Fruit fly (Drosophila melanogaster): Measurements from ENCODE around the gene tkv.
A peak's percentile ranks its signal among the peaks of the same experiment; 100 is the strongest.

The tkv gene

DNA sequence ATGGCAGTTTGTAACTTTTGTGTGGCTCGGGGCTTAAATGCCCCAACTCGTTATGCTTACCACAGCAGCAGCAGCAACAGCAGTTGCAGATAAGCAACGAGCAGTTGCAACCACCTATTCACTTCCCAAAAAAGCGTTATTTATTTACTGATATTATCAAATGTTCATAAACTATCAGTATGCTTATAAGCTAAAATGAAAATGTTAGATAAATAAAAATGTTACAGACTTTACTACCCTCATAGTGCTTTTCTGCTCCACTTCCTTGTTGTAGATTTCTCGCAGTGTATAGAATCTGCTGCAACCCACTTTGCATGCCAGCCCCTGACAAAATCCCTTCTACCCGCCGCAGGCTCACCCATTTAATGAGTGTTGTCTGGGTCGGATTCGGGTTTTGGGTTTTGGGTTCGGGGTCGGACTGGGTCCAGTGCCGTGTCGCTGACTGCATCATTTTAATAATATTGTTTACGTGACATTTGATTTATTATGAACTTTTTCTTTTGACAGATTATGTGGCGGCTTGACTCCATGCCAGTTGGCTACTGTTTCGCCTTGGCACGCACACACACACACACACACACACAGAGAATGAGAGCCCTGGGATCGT is 17.0 kb downstream of the tkv start (continued):
- no peak for TF ChIP-seq Doc3 (GFP tag; IDR thresholded peaks at IDR 0.05; ENCODE audit: partially characterized antibody)
- no peak for TF ChIP-seq CG9215 (GFP tag; IDR thresholded peaks at IDR 0.05)
- TF ChIP-seq rib (GFP tag; IDR thresholded peaks at IDR 0.05): no peak
- TF ChIP-seq ftz-f1 (GFP tag; optimal IDR thresholded peaks at IDR 0.05): no peak
- no peak for TF ChIP-seq nmo (GFP tag; optimal IDR thresholded peaks at IDR 0.05)
- no peak for TF ChIP-seq CG2202 (tag; optimal IDR thresholded peaks at IDR 0.05)
- TF ChIP-seq her (GFP tag; optimal IDR thresholded peaks at IDR 0.05): no peak
- no peak for TF ChIP-seq PHDP (tag; optimal IDR thresholded peaks at IDR 0.05)
- TF ChIP-seq Ets65A (GFP tag): peak; percentile 6
- no peak for TF ChIP-seq CG33213 (GFP tag; optimal IDR thresholded peaks at IDR 0.05)
- TF ChIP-seq HmgD (GFP tag; optimal IDR thresholded peaks at IDR 0.05): no peak
- TF ChIP-seq Gug (GFP tag; IDR thresholded peaks at IDR 0.05): no peak
- no peak for TF ChIP-seq CG5953 (GFP tag; IDR thresholded peaks at IDR 0.05)
- peak; percentile 23 for TF ChIP-seq CG18262 (tag; optimal IDR thresholded peaks at IDR 0.05)
- TF ChIP-seq Atf6 (GFP tag; IDR thresholded peaks at IDR 0.05): no peak
- TF ChIP-seq dan (GFP tag; IDR thresholded peaks at IDR 0.05): no peak
- TF ChIP-seq Sox102F (GFP tag; optimal IDR thresholded peaks at IDR 0.05): peak; percentile 28
- no peak for TF ChIP-seq chinmo (GFP tag; IDR thresholded peaks at IDR 0.05; ENCODE audit: partially characterized antibody)
- TF ChIP-seq ssp (GFP tag; IDR thresholded peaks at IDR 0.05): 0 out of 2 replicates have a peak, but pooled peaks have one; percentile 10
- TF ChIP-seq Abd-B (GFP tag; optimal IDR thresholded peaks at IDR 0.05): no peak
- TF ChIP-seq vvl (GFP tag; IDR thresholded peaks at IDR 0.05): 0 out of 2 replicates have a peak, but pooled peaks have one; percentile 8
- no peak for TF ChIP-seq ken (GFP tag; IDR thresholded peaks at IDR 0.05)
- TF ChIP-seq CG11504 (tag; optimal IDR thresholded peaks at IDR 0.05): peak; percentile 26
- no peak for TF ChIP-seq tap (tag; optimal IDR thresholded peaks at IDR 0.05)
- TF ChIP-seq Bdp1 (GFP tag; optimal IDR thresholded peaks at IDR 0.05): no peak
- no peak for TF ChIP-seq CG10321 (GFP tag; IDR thresholded peaks at IDR 0.05)
- no peak for TF ChIP-seq CG15601 (tag; optimal IDR thresholded peaks at IDR 0.05)
- no peak for TF ChIP-seq Fer2 (tag; optimal IDR thresholded peaks at IDR 0.05)
- no peak for TF ChIP-seq Six4 (GFP tag; optimal IDR thresholded peaks at IDR 0.05)
- TF ChIP-seq CG30431 (GFP tag; optimal IDR thresholded peaks at IDR 0.05): peak; percentile 8
- no peak for TF ChIP-seq tio (GFP tag; optimal IDR thresholded peaks at IDR 0.05)
- no peak for TF ChIP-seq kni (GFP tag; optimal IDR thresholded peaks at IDR 0.05)
- no peak for TF ChIP-seq otp (GFP tag; IDR thresholded peaks at IDR 0.05)
- no peak for TF ChIP-seq CG30020 (tag; optimal IDR thresholded peaks at IDR 0.05)
- TF ChIP-seq CG34376 (GFP tag; optimal IDR thresholded peaks at IDR 0.05): no peak
- no peak for TF ChIP-seq Hr78 (GFP tag; optimal IDR thresholded peaks at IDR 0.05)
- TF ChIP-seq vnd (GFP tag; IDR thresholded peaks at IDR 0.05; ENCODE audit: partially characterized antibody): no peak
- no peak for TF ChIP-seq CG7271 (tag; optimal IDR thresholded peaks at IDR 0.05)
- TF ChIP-seq bcd (GFP tag; optimal IDR thresholded peaks at IDR 0.05): no peak
- no peak for TF ChIP-seq H2.0 (GFP tag; IDR thresholded peaks at IDR 0.05)
- TF ChIP-seq chif (GFP tag; optimal IDR thresholded peaks at IDR 0.05): no peak
- no peak for TF ChIP-seq CG4328 (GFP tag; optimal IDR thresholded peaks at IDR 0.05)
- no peak for TF ChIP-seq Dip2 (GFP tag; IDR thresholded peaks at IDR 0.05)
- peak; percentile 13 for TF ChIP-seq dmrt99B (tag; optimal IDR thresholded peaks at IDR 0.05)
- no peak for TF ChIP-seq luna (GFP tag; optimal IDR thresholded peaks at IDR 0.05)
- TF ChIP-seq HHEX (GFP tag; optimal IDR thresholded peaks at IDR 0.05): no peak
- TF ChIP-seq zfh1 (GFP tag; IDR thresholded peaks at IDR 0.05): 0 out of 3 replicates have a peak, but pooled peaks have one; percentile 41
- peak; percentile 79 for TF ChIP-seq nom (GFP tag; optimal IDR thresholded peaks at IDR 0.05)
- no peak for TF ChIP-seq CG1529 (GFP tag; optimal IDR thresholded peaks at IDR 0.05)
- peak; percentile 52 for TF ChIP-seq CG1603 (tag; optimal IDR thresholded peaks at IDR 0.05)
